Fruit fly (Drosophila melanogaster): ENCODE data around the gene Vha100-1.

Gene Vha100-1

dm6 chr3R:29153197-29153644 lies 22.2 kb downstream of the Vha100-1 start, which contains the start of the genes Slbp and Rpn2 (continued):
- TF ChIP-seq CG6276 (GFP tag; optimal IDR thresholded peaks at IDR 0.05) (no peak), Blimp-1 (GFP tag; optimal IDR thresholded peaks at IDR 0.05) (no peak), CG6854 (GFP tag; optimal IDR thresholded peaks at IDR 0.05) (no peak), Hr38 (GFP tag; optimal IDR thresholded peaks at IDR 0.05) (no peak), Hr39 (GFP tag; optimal IDR thresholded peaks at IDR 0.05) (peak; percentile 15), acj6 (GFP tag; optimal IDR thresholded peaks at IDR 0.05) (no peak), CG32006 (GFP tag; optimal IDR thresholded peaks at IDR 0.05) (no peak), CG6808 (GFP tag; optimal IDR thresholded peaks at IDR 0.05) (no peak), CG10631 (GFP tag; optimal IDR thresholded peaks at IDR 0.05) (no peak), Ets21C (GFP tag; optimal IDR thresholded peaks at IDR 0.05) (no peak), CG11294 (GFP tag; IDR thresholded peaks at IDR 0.05) (no peak), CG8632 (GFP tag; optimal IDR thresholded peaks at IDR 0.05) (no peak), achi (GFP tag; optimal IDR thresholded peaks at IDR 0.05) (peak; percentile 19), net (GFP tag; optimal IDR thresholded peaks at IDR 0.05) (no peak), fd85E (GFP tag; optimal IDR thresholded peaks at IDR 0.05) (no peak), Eip78C (GFP tag) (peak; percentile 44), CG6792 (GFP tag; optimal IDR thresholded peaks at IDR 0.05) (peak; percentile 23), Smox (GFP tag; optimal IDR thresholded peaks at IDR 0.05) (no peak), CG10669 (GFP tag; optimal IDR thresholded peaks at IDR 0.05) (no peak), CG34406 (GFP tag; optimal IDR thresholded peaks at IDR 0.05) (no peak), lz (GFP tag; optimal IDR thresholded peaks at IDR 0.05) (peak; percentile 49), Sox102F (GFP tag; optimal IDR thresholded peaks at IDR 0.05) (no peak)

- TF ChIP-seq Met (GFP tag; optimal IDR thresholded peaks at IDR 0.05) (peak; percentile 90), Eip78C (GFP tag) (peak; percentile 98), Smox (GFP tag; optimal IDR thresholded peaks at IDR 0.05) (peak; percentile 85), CG10631 (GFP tag; optimal IDR thresholded peaks at IDR 0.05) (peak; percentile 85), OdsH (GFP tag; optimal IDR thresholded peaks at IDR 0.05) (peak; percentile 83), eg (GFP tag; IDR thresholded peaks at IDR 0.05) (peak; percentile 55), CG11902 (GFP tag; optimal IDR thresholded peaks at IDR 0.05) (peak; percentile 73), CG15336 (GFP tag; IDR thresholded peaks at IDR 0.05) (peak; percentile 73), pdm3 (GFP tag; optimal IDR thresholded peaks at IDR 0.05) (peak; percentile 85), CG11762 (GFP tag; optimal IDR thresholded peaks at IDR 0.05; ENCODE audit: insufficient read depth) (peak; percentile 74), ss (GFP tag; optimal IDR thresholded peaks at IDR 0.05) (peak in 1 of 2 experiments; percentile 85), CG8632 (GFP tag; optimal IDR thresholded peaks at IDR 0.05) (peak; percentile 81), Hr38 (GFP tag; optimal IDR thresholded peaks at IDR 0.05) (no peak), svp (GFP tag) (peak; percentile 75), achi (GFP tag; optimal IDR thresholded peaks at IDR 0.05) (peak; percentile 82), topi (GFP tag; optimal IDR thresholded peaks at IDR 0.05) (peak; percentile 77), CG6276 (GFP tag; optimal IDR thresholded peaks at IDR 0.05) (peak; percentile 67), dac (GFP tag; optimal IDR thresholded peaks at IDR 0.05) (peak; percentile 56), Hr39 (GFP tag; optimal IDR thresholded peaks at IDR 0.05) (peak; percentile 89), Sox102F (GFP tag; optimal IDR thresholded peaks at IDR 0.05) (peak; percentile 90), Sox15 (GFP tag; optimal IDR thresholded peaks at IDR 0.05) (peak; percentile 74), salr (GFP tag; optimal IDR thresholded peaks at IDR 0.05) (peak; percentile 37 to 89), CG10669 (GFP tag; optimal IDR thresholded peaks at IDR 0.05) (peak; percentile 78), CG11294 (GFP tag; IDR thresholded peaks at IDR 0.05) (no peak), Eip75B (GFP tag; optimal IDR thresholded peaks at IDR 0.05) (peak; percentile 89), CG6163 (GFP tag; IDR thresholded peaks at IDR 0.05) (no peak), Blimp-1 (GFP tag; optimal IDR thresholded peaks at IDR 0.05) (peak; percentile 64), acj6 (GFP tag; optimal IDR thresholded peaks at IDR 0.05) (peak; percentile 88), esn (GFP tag; optimal IDR thresholded peaks at IDR 0.05) (peak; percentile 93), Hr4 (GFP tag; optimal IDR thresholded peaks at IDR 0.05) (peak; percentile 88), CG3032 (tag; optimal IDR thresholded peaks at IDR 0.05) (peak; percentile 59), Ets21C (GFP tag; optimal IDR thresholded peaks at IDR 0.05) (peak; percentile 78), CG9139 (GFP tag; optimal IDR thresholded peaks at IDR 0.05) (no peak), CG31627 (GFP tag; optimal IDR thresholded peaks at IDR 0.05) (peak; percentile 88), fd85E (GFP tag; optimal IDR thresholded peaks at IDR 0.05) (no peak), CG3919 (GFP tag; optimal IDR thresholded peaks at IDR 0.05) (peak; percentile 87), lz (GFP tag; optimal IDR thresholded peaks at IDR 0.05) (peak; percentile 89), CG6792 (GFP tag; optimal IDR thresholded peaks at IDR 0.05) (peak; percentile 88), CG8119 (GFP tag; IDR thresholded peaks at IDR 0.05) (peak; percentile 75), net (GFP tag; optimal IDR thresholded peaks at IDR 0.05) (peak; percentile 78), cyc (GFP tag; optimal IDR thresholded peaks at IDR 0.05) (peak; percentile 86)
Measured at dm6 chr3R:29157418-29158398, 26.7 kb downstream of the Vha100-1 start, which contains the start of gene rdog. Gene rdog (plus strand): TSS chr3R:29158122.

Data from whole organism, prepupa.